Worm (Caenorhabditis elegans): ENCODE measurements around the gene fbxc-33.

- TF ChIP-seq ztf-11 (tag; optimal IDR thresholded peaks at IDR 0.05) (no peak), mls-2 (tag; optimal IDR thresholded peaks at IDR 0.05) (no peak), flh-1 (GFP tag; optimal IDR thresholded peaks at IDR 0.05) (no peak), elt-3 (tag; optimal IDR thresholded peaks at IDR 0.05) (no peak), mep-1 (tag; optimal IDR thresholded peaks at IDR 0.05) (no peak), M03D4.4 (tag; optimal IDR thresholded peaks at IDR 0.05) (no peak), mab-5 (tag; optimal IDR thresholded peaks at IDR 0.05) (no peak), pha-4 (tag; optimal IDR thresholded peaks at IDR 0.05) (no peak), snpc-4 (tag; optimal IDR thresholded peaks at IDR 0.05) (no peak)
Measured at ce11 chrII:937265-937664, 23.8 kb downstream of the fbxc-33 start.
